Worm (Caenorhabditis elegans): ENCODE results near the gene W02F12.4.

Gene W02F12.4

DNA sequence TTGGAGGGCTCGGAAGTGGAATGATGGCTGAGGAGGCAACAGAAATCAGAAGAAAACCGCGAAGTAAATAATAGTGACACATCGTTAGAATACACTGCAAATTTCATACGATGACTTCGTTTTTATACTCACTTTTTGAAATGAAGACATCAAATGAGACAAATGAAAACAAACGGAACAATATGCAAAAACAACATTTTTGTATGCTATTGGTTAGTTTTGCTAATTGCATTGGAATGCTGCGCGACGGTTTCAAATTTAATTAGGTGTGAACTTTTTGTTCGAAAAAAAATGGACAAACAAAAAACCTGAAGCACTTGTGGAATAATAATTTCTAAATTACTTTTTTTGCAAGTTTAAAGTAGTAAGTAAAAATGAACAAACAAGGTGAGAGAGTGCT, 26.3 kb upstream of the W02F12.4 start, which contains the start of gene grl-8:
Gene grl-8, minus strand, starts transcription at position 101 of the 400 bp plus-strand sequence.
- TF ChIP-seq nhr-23 (tag; optimal IDR thresholded peaks at IDR 0.05), result no peak
- TF ChIP-seq aly-2 (tag; optimal IDR thresholded peaks at IDR 0.05), result no peak
- TF ChIP-seq unc-62 (GFP tag; optimal IDR thresholded peaks at IDR 0.05), result no peak

DNA sequence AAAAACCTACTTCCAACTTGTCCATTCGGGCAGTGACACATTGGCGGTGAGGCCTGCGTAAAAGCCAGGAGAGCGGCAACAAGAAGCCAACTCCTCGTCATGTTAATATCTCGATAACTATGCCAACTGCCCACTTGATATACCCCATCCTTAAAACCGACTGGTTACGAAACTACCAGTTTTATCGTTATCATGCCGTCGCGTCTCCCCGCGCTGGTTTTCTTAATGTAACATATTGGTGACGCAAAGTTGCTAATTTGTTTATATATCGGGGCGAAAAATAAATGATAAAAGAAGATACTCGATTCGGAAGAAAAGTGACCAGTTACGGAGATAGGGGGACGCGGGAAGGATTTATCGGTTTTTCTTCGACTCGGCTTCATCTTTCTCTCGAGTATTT, 24.9 kb upstream of the W02F12.4 start, which contains the start of gene grl-9:
Gene grl-9, minus strand, starts transcription at position 101 of the 400 bp plus-strand sequence.
- no peak for TF ChIP-seq lin-13 (GFP tag; optimal IDR thresholded peaks at IDR 0.05)
- no peak for TF ChIP-seq elt-1 (tag; optimal IDR thresholded peaks at IDR 0.05)
- no peak for TF ChIP-seq ama-1 (optimal IDR thresholded peaks at IDR 0.05)

DNA sequence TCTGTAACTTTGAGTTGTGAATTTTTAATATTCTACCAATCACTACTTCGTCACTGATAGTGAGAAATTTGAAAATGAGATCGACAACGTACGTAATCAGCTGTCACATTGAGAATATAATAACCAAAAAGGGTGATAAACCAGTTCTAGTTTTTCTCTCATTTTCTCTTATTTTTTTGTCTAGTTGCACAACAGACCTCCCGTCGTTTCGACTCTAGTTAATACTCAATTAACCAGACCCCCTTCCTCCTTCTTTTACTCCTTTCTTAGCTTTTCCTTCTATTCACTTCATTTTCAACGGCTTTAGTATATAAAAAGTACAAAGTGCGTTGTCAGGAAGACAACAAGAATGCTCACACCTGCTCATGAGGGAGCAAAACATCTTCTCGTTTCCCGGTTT, 20.5 kb upstream of the W02F12.4 start, which contains the start of gene ZC487.1:
Gene ZC487.1, plus strand, starts transcription at position 301 of the 400 bp plus-strand sequence.
- TF ChIP-seq ceh-16 (tag; optimal IDR thresholded peaks at IDR 0.05) (no peak), gmeb-1 (tag; optimal IDR thresholded peaks at IDR 0.05) (no peak), nhr-12 (tag; optimal IDR thresholded peaks at IDR 0.05) (no peak), lin-13 (GFP tag; optimal IDR thresholded peaks at IDR 0.05) (no peak), crh-2 (tag; optimal IDR thresholded peaks at IDR 0.05) (no peak), R02D3.7 (tag; optimal IDR thresholded peaks at IDR 0.05) (no peak), alr-1 (tag; optimal IDR thresholded peaks at IDR 0.05) (no peak), sma-3 (GFP tag; optimal IDR thresholded peaks at IDR 0.05) (no peak), snpc-4 (tag; optimal IDR thresholded peaks at IDR 0.05) (no peak), nhr-77 (tag; optimal IDR thresholded peaks at IDR 0.05) (no peak), ztf-1 (GFP tag; conservative IDR thresholded peaks at IDR 0.05) (no peak), ztf-11 (tag; optimal IDR thresholded peaks at IDR 0.05) (no peak), C34F6.9 (tag; optimal IDR thresholded peaks at IDR 0.05) (no peak), zag-1 (tag; optimal IDR thresholded peaks at IDR 0.05) (no peak), sma-9 (GFP tag; optimal IDR thresholded peaks at IDR 0.05) (no peak), sma-9 (tag; optimal IDR thresholded peaks at IDR 0.05) (no peak), mab-5 (tag; optimal IDR thresholded peaks at IDR 0.05) (no peak), nhr-6 (tag; optimal IDR thresholded peaks at IDR 0.05) (no peak), nhr-25 (tag; optimal IDR thresholded peaks at IDR 0.05) (no peak), blmp-1 (tag; optimal IDR thresholded peaks at IDR 0.05; ENCODE audit: insufficient read depth) (no peak)

DNA sequence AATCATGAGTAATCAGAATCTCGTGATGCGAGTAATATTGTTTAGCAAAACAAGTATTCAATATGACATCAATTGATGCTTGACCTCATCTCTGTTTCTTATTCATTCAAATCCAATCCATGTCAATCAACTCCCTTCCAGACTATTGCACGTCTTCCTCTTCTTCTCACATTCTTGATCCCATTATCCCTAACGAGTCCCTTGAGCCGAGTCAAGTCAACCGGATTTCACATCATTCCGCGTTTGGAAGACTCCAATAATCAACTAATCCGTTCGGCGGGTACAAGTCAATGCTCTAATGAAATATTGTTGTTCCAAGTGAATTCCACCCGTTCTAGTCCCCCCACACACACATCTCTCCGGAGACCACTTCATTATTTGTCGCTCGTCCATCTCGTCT, 19.5 kb upstream of the W02F12.4 start:
- no peak for TF ChIP-seq nhr-77 (tag; optimal IDR thresholded peaks at IDR 0.05)
- TF ChIP-seq sma-9 (GFP tag; optimal IDR thresholded peaks at IDR 0.05), result peak; percentile 1
- no peak for TF ChIP-seq sma-9 (tag; optimal IDR thresholded peaks at IDR 0.05)
- TF ChIP-seq ceh-16 (tag; optimal IDR thresholded peaks at IDR 0.05), result no peak
- no peak for TF ChIP-seq aly-2 (tag; optimal IDR thresholded peaks at IDR 0.05)
- peak; percentile 11 for TF ChIP-seq mab-5 (tag; optimal IDR thresholded peaks at IDR 0.05)

DNA sequence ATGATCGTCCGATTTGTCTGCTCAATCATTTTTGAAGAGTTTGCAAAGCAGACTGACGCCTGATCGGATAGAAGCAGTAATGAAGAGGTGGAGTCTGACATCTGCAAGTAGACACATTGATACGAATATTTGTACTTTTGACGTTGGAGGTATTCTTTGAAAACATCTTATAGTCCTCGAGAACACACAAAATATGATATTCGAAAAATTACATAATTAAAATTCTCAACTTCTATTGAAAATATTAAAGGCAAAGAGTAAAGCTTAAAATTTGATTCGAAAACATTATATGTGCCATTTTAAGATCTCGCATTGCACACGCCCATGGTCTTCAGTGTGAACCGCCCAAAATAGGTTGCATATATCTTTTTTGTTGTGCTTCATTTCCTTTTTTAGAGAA, 15.6 kb upstream of the W02F12.4 start, which contains the start of gene ZC487.2:
Gene ZC487.2, minus strand, starts transcription at position 101 of the 400 bp plus-strand sequence.
- TF ChIP-seq Y55F3AM.14 (GFP tag; optimal IDR thresholded peaks at IDR 0.05) (no peak), lin-39 (tag; optimal IDR thresholded peaks at IDR 0.05) (no peak), F13H6.1 (tag; optimal IDR thresholded peaks at IDR 0.05) (no peak)

DNA sequence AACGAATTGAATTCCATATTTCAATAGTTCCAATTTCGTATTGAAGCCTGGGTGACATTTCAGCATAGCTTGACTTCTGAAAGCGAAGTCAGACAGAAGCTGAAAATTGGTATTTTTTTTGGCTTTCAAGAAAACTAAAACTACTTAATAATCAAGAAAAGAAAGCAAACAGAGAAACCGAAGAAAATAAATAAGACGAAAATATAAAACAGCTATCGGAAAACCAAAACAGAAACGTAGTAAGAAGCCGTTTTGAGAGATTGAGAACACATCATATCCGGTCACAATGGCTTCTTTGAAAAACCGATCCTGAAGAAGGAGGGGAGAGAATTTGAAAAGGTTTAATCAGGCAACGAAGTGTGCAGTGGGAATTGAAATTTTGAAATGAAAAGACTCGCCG, 11.5 kb upstream of the W02F12.4 start, which contains the start of gene srg-30:
Gene srg-30, minus strand, starts transcription at position 101 of the 400 bp plus-strand sequence.
- TF ChIP-seq Y55F3AM.14 (GFP tag; optimal IDR thresholded peaks at IDR 0.05) (no peak), blmp-1 (tag; optimal IDR thresholded peaks at IDR 0.05; ENCODE audit: insufficient read depth) (no peak), elt-3 (tag; optimal IDR thresholded peaks at IDR 0.05) (no peak), lin-13 (GFP tag; optimal IDR thresholded peaks at IDR 0.05) (no peak), nhr-237 (tag; optimal IDR thresholded peaks at IDR 0.05) (no peak), dmd-4 (tag; optimal IDR thresholded peaks at IDR 0.05) (no peak), lin-11 (tag; optimal IDR thresholded peaks at IDR 0.05) (no peak), ZK546.5 (tag; optimal IDR thresholded peaks at IDR 0.05) (no peak), nhr-10 (tag; optimal IDR thresholded peaks at IDR 0.05) (no peak), nhr-129 (tag; optimal IDR thresholded peaks at IDR 0.05) (no peak), alr-1 (tag; optimal IDR thresholded peaks at IDR 0.05) (no peak), F13H6.1 (tag; optimal IDR thresholded peaks at IDR 0.05) (no peak), nhr-25 (tag; optimal IDR thresholded peaks at IDR 0.05) (no peak), egl-27 (tag; optimal IDR thresholded peaks at IDR 0.05) (no peak), unc-55 (GFP tag; optimal IDR thresholded peaks at IDR 0.05) (no peak), mab-5 (tag; optimal IDR thresholded peaks at IDR 0.05) (no peak), aly-2 (tag; optimal IDR thresholded peaks at IDR 0.05) (no peak), ama-1 (optimal IDR thresholded peaks at IDR 0.05) (no peak)

Data from whole organism, L2 larva.